Worm (Caenorhabditis elegans): ENCODE data around the gene Y37E11B.5.
A peak's percentile ranks its signal among the peaks of the same experiment; 100 is the strongest.

Gene Y37E11B.5

ce11 chrIV:3626447-3626846, 28.1 kb upstream of the Y37E11B.5 start:
- TF ChIP-seq ces-1 (GFP tag; optimal IDR thresholded peaks at IDR 0.05) = peak; percentile 93
- no peak for TF ChIP-seq lin-32 (GFP tag; optimal IDR thresholded peaks at IDR 0.05)
- no peak for TF ChIP-seq mep-1 (tag; optimal IDR thresholded peaks at IDR 0.05)
- no peak for TF ChIP-seq bed-3 (GFP tag; optimal IDR thresholded peaks at IDR 0.05)
- TF ChIP-seq mab-5 (tag; optimal IDR thresholded peaks at IDR 0.05) = no peak
- no peak for TF ChIP-seq unc-39 (tag; optimal IDR thresholded peaks at IDR 0.05)
- TF ChIP-seq ceh-43 (GFP tag; optimal IDR thresholded peaks at IDR 0.05) = no peak
- TF ChIP-seq pha-4 (tag; optimal IDR thresholded peaks at IDR 0.05) = no peak
- no peak for TF ChIP-seq sem-2 (GFP tag; optimal IDR thresholded peaks at IDR 0.05)

ce11 chrIV:3624597-3624996, 26.2 kb upstream of the Y37E11B.5 start, which contains the start of the genes cha-1 and unc-17:
Gene cha-1 (minus strand): TSS chrIV:3624697.
Gene unc-17 (minus strand): TSS chrIV:3624699.
- no peak for TF ChIP-seq cnd-1 (tag; optimal IDR thresholded peaks at IDR 0.05)
- TF ChIP-seq lsy-2 (tag; optimal IDR thresholded peaks at IDR 0.05) = no peak
- no peak for TF ChIP-seq flh-1 (GFP tag; optimal IDR thresholded peaks at IDR 0.05)
- TF ChIP-seq unc-39 (tag; optimal IDR thresholded peaks at IDR 0.05) = no peak
- no peak for TF ChIP-seq lin-32 (GFP tag; optimal IDR thresholded peaks at IDR 0.05)
- TF ChIP-seq mls-2 (tag; optimal IDR thresholded peaks at IDR 0.05) = no peak
- TF ChIP-seq ceh-43 (GFP tag; optimal IDR thresholded peaks at IDR 0.05) = no peak
- no peak for TF ChIP-seq lin-13 (tag; optimal IDR thresholded peaks at IDR 0.05)
- TF ChIP-seq nhr-2 (tag; optimal IDR thresholded peaks at IDR 0.05) = no peak
- no peak for TF ChIP-seq ceh-39 (tag; optimal IDR thresholded peaks at IDR 0.05)
- TF ChIP-seq elt-1 (tag; optimal IDR thresholded peaks at IDR 0.05; ENCODE audit: borderline replicate concordance, insufficient read depth) = no peak
- TF ChIP-seq elt-3 (tag; optimal IDR thresholded peaks at IDR 0.05) = no peak
- no peak for TF ChIP-seq nhr-28 (tag; optimal IDR thresholded peaks at IDR 0.05)
- no peak for TF ChIP-seq nhr-76 (tag; optimal IDR thresholded peaks at IDR 0.05)
- no peak for TF ChIP-seq ham-2 (GFP tag; optimal IDR thresholded peaks at IDR 0.05)
- no peak for TF ChIP-seq snpc-4 (tag; optimal IDR thresholded peaks at IDR 0.05)
- no peak for TF ChIP-seq M03D4.4 (tag; optimal IDR thresholded peaks at IDR 0.05)
- no peak for TF ChIP-seq sptf-1 (tag; optimal IDR thresholded peaks at IDR 0.05)
- no peak for TF ChIP-seq hlh-1 (tag; optimal IDR thresholded peaks at IDR 0.05)

ce11 chrIV:3621805-3622355, 23.5 kb upstream of the Y37E11B.5 start:
- TF ChIP-seq ces-1 (GFP tag; optimal IDR thresholded peaks at IDR 0.05) (peak; percentile 63), nhr-237 (tag; optimal IDR thresholded peaks at IDR 0.05) (no peak)

ce11 chrIV:3618719-3619118, 20.4 kb upstream of the Y37E11B.5 start:
- TF ChIP-seq ceh-43 (GFP tag; optimal IDR thresholded peaks at IDR 0.05) (no peak), nhr-2 (tag; optimal IDR thresholded peaks at IDR 0.05) (no peak), ztf-11 (tag; optimal IDR thresholded peaks at IDR 0.05) (no peak), ces-1 (GFP tag; optimal IDR thresholded peaks at IDR 0.05) (no peak), ceh-39 (tag; optimal IDR thresholded peaks at IDR 0.05) (no peak), blmp-1 (tag; optimal IDR thresholded peaks at IDR 0.05) (no peak), drap-1 (GFP tag; optimal IDR thresholded peaks at IDR 0.05) (no peak), bed-3 (GFP tag; optimal IDR thresholded peaks at IDR 0.05) (no peak), M03D4.4 (tag; optimal IDR thresholded peaks at IDR 0.05) (no peak), sptf-1 (tag; optimal IDR thresholded peaks at IDR 0.05) (no peak), snpc-4 (tag; optimal IDR thresholded peaks at IDR 0.05) (no peak), flh-1 (GFP tag; optimal IDR thresholded peaks at IDR 0.05) (no peak), mab-5 (tag; optimal IDR thresholded peaks at IDR 0.05) (no peak), zip-8 (tag; optimal IDR thresholded peaks at IDR 0.05) (no peak), nhr-237 (tag; optimal IDR thresholded peaks at IDR 0.05) (no peak), unc-39 (tag; optimal IDR thresholded peaks at IDR 0.05) (no peak)

- TF ChIP-seq blmp-1 (tag; optimal IDR thresholded peaks at IDR 0.05) = no peak
- TF ChIP-seq unc-120 (tag; optimal IDR thresholded peaks at IDR 0.05; ENCODE audit: poor library complexity, severe bottlenecking) = no peak
- no peak for TF ChIP-seq elt-3 (tag; optimal IDR thresholded peaks at IDR 0.05)
- no peak for TF ChIP-seq hlh-1 (tag; optimal IDR thresholded peaks at IDR 0.05)
- TF ChIP-seq unc-39 (tag; optimal IDR thresholded peaks at IDR 0.05) = no peak
- no peak for TF ChIP-seq ceh-43 (GFP tag; optimal IDR thresholded peaks at IDR 0.05)
- TF ChIP-seq nhr-237 (tag; optimal IDR thresholded peaks at IDR 0.05) = no peak
- no peak for TF ChIP-seq lsy-2 (tag; optimal IDR thresholded peaks at IDR 0.05)
- no peak for TF ChIP-seq mep-1 (tag; optimal IDR thresholded peaks at IDR 0.05)
- TF ChIP-seq sem-2 (GFP tag; optimal IDR thresholded peaks at IDR 0.05) = no peak
These were observed 14.8 kb upstream of the Y37E11B.5 start, which contains the start of gene ltah-1.2 for ce11 chrIV:3613022-3613605. Gene ltah-1.2 (minus strand): TSS chrIV:3613072.
